Fruit fly (Drosophila melanogaster): ENCODE data around the gene CG3618.
A peak's percentile ranks its signal among the peaks of the same experiment; 100 is the strongest.

CG3618 gene

DNA sequence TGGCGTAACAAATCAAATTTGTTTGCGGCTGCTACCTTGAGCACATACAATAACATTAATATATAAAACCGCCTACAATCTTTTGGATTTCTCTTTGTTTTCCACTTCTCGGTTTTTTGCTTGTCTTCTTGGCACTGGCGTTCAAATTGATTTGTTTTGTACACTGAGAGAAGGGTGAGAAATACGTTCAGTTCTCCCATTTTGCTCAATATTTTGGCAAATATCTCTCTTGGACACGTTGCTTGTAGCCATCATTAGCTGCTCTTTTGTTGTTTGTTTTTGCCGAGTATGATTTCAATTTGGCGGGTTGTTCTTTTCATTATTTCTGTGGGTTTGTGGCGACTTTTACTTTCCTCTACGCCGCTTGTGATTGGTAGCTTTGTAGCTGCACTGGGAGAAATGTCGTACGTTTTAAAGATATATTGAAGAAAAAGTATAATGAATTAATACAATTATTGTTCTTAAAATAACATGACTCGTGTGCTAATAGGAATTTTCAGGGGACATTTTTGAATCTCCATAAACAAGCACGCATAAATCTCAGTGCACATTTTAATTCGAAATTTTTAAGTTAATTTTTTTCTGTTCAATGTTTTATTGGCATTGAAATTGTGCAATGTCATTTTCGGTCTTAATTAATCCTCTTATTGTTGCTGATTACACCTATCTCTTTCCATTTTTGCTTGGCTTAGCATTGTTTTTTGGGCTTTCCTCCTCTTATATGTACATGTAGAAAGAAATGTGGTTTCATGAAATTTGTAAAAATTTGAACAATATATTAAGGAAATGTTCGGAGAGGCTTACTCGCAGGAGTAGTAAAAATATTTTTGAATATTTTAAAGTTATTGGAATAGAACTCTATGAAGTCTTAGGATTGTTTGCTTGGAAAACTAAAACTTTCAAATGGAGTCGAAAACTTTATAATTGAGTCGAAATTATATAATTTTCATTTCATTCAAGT is 11.4 kb upstream of the CG3618 start (continued):
- TF ChIP-seq CG16815 (GFP tag; optimal IDR thresholded peaks at IDR 0.05) = no peak
- TF ChIP-seq bcd (GFP tag; optimal IDR thresholded peaks at IDR 0.05) = no peak
- no peak for TF ChIP-seq CG16863 (GFP tag; optimal IDR thresholded peaks at IDR 0.05)
- TF ChIP-seq pan (optimal IDR thresholded peaks at IDR 0.05) = no peak
- TF ChIP-seq pan (GFP tag; optimal IDR thresholded peaks at IDR 0.05 in 1 of 2, IDR thresholded peaks at IDR 0.05 in 1 of 2) = peak in 1 of 2 experiments; percentile 61
- no peak for TF ChIP-seq zfh1 (GFP tag; IDR thresholded peaks at IDR 0.05)
- no peak for TF ChIP-seq CG2202 (tag; optimal IDR thresholded peaks at IDR 0.05)
- TF ChIP-seq sna (GFP tag; IDR thresholded peaks at IDR 0.05; ENCODE audit: partially characterized antibody) = no peak
- TF ChIP-seq CG4424 (GFP tag; optimal IDR thresholded peaks at IDR 0.05) = no peak
- TF ChIP-seq CG11695 (GFP tag; IDR thresholded peaks at IDR 0.05) = peak; percentile 39; the same call in 1 of the 3 replicates
- TF ChIP-seq CG8359 (GFP tag; optimal IDR thresholded peaks at IDR 0.05; ENCODE audit: borderline replicate concordance) = no peak
- no peak for TF ChIP-seq Myb (GFP tag; optimal IDR thresholded peaks at IDR 0.05)
- TF ChIP-seq CG17361 (GFP tag; IDR thresholded peaks at IDR 0.05) = peak; percentile 44; the same call in 1 of the 3 replicates
- 0 out of 3 replicates have a peak, but pooled peaks have one; percentile 43 for TF ChIP-seq C15 (GFP tag; IDR thresholded peaks at IDR 0.05)
- TF ChIP-seq CG12769 (tag; optimal IDR thresholded peaks at IDR 0.05) = peak; percentile 27
- no peak for TF ChIP-seq CoRest (tag; optimal IDR thresholded peaks at IDR 0.05)
- no peak for TF ChIP-seq CG17328 (GFP tag; IDR thresholded peaks at IDR 0.05)
- TF ChIP-seq pita (GFP tag; optimal IDR thresholded peaks at IDR 0.05) = no peak
- peak; percentile 51 for TF ChIP-seq lilli (GFP tag; optimal IDR thresholded peaks at IDR 0.05)
- no peak for TF ChIP-seq Dip3 (GFP tag; optimal IDR thresholded peaks at IDR 0.05)
- TF ChIP-seq hkb (optimal IDR thresholded peaks at IDR 0.05) = no peak
- 0 out of 2 replicates have a peak, but pooled peaks have one; percentile 8 for TF ChIP-seq hkb (GFP tag; IDR thresholded peaks at IDR 0.05)
- no peak for TF ChIP-seq CG17802 (tag; optimal IDR thresholded peaks at IDR 0.05)
- no peak for TF ChIP-seq sug (tag; optimal IDR thresholded peaks at IDR 0.05)
- TF ChIP-seq slbo (GFP tag; IDR thresholded peaks at IDR 0.05) = peak; percentile 76
- TF ChIP-seq CG12659 (GFP tag; optimal IDR thresholded peaks at IDR 0.05) = no peak
- TF ChIP-seq chinmo (GFP tag; IDR thresholded peaks at IDR 0.05; ENCODE audit: partially characterized antibody) = no peak
- TF ChIP-seq B-H1 (GFP tag; IDR thresholded peaks at IDR 0.05) = peak; percentile 30; the same call in 1 of the 3 replicates
- TF ChIP-seq zf30C (GFP tag; optimal IDR thresholded peaks at IDR 0.05) = no peak
- no peak for TF ChIP-seq CG10543 (GFP tag; optimal IDR thresholded peaks at IDR 0.05)
- TF ChIP-seq NC2β (GFP tag; optimal IDR thresholded peaks at IDR 0.05) = no peak
- no peak for TF ChIP-seq CG34376 (GFP tag; optimal IDR thresholded peaks at IDR 0.05)
- TF ChIP-seq run (tag; optimal IDR thresholded peaks at IDR 0.05) = no peak
- TF ChIP-seq Dll (GFP tag; IDR thresholded peaks at IDR 0.05; ENCODE audit: partially characterized antibody) = no peak
- TF ChIP-seq ind (GFP tag; optimal IDR thresholded peaks at IDR 0.05) = peak; percentile 35
- peak; percentile 65 for TF ChIP-seq CG2120 (GFP tag; optimal IDR thresholded peaks at IDR 0.05)
- peak; percentile 61 for TF ChIP-seq CG30403 (GFP tag; optimal IDR thresholded peaks at IDR 0.05)
- TF ChIP-seq chn (GFP tag; optimal IDR thresholded peaks at IDR 0.05) = no peak
- peak; percentile 16 for TF ChIP-seq Hr3 (GFP tag; optimal IDR thresholded peaks at IDR 0.05)
- no peak for TF ChIP-seq Doc2 (GFP tag; IDR thresholded peaks at IDR 0.05)
- TF ChIP-seq grau (tag; optimal IDR thresholded peaks at IDR 0.05) = peak; percentile 44
- TF ChIP-seq Spps (tag; optimal IDR thresholded peaks at IDR 0.05) = no peak
- no peak for TF ChIP-seq h (optimal IDR thresholded peaks at IDR 0.05)
- TF ChIP-seq CG14441 (GFP tag; IDR thresholded peaks at IDR 0.05) = 0 out of 2 replicates have a peak, but pooled peaks have one; percentile 36
- TF ChIP-seq CG14710 (tag; optimal IDR thresholded peaks at IDR 0.05) = no peak
- no peak for TF ChIP-seq luna (GFP tag; optimal IDR thresholded peaks at IDR 0.05)
- TF ChIP-seq fd3F (GFP tag; optimal IDR thresholded peaks at IDR 0.05) = peak; percentile 0
- TF ChIP-seq Rfx (GFP tag; IDR thresholded peaks at IDR 0.05) = peak; percentile 59; the same call in 1 of the 2 replicates
- peak in 1 of 2 experiments; percentile 15 for TF ChIP-seq dpn (GFP tag; optimal IDR thresholded peaks at IDR 0.05)

Data from whole organism, embryonic.